Fruit fly (Drosophila melanogaster): ENCODE data around the gene CG31342.

CG31342 gene

DNA sequence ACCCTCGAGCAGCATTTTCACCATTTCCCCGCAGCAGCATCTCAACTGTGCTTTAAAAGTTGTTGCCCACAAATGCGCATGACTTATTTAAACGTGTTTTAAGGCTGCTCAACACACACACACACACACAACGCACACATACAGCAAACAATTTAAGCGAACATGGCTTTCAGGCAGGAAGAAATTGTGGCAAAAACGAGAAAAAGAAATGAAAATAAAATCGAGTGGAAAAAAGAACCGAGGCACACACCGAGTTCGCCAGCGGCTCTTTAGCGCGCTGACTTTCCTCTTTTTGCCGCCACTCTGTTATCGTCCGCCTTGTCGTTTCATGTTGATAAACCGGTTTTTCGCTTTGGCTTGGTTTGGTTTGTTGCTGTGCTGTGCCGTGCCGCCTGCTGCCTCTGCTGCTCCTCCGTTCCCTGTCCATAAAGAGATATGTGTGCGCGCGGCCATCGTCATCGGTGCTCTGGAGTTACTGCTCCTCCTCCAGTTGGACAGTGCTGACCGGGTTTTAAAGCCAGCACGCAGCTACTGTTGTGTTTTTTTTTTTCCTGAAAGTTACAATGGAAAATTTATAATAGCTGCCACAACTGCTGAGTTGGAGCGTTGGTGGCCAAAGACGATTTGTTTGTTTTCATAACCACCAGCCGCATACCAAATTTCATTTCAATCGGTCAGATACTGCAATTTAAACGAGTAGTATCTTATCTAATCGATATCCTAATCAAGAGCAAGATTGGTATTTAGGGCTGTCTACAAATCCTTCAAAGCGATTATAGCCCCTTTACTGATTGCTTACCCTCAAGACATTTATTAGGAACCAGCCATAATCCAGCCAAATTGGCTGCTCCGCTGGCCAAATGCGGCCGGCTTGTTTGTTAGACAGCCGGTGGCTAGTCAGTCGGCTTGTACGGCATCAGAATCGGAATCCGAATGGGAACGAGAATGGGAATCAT, 30.2 kb downstream of the CG31342 start (continued):
- TF ChIP-seq CG9932 (GFP tag; IDR thresholded peaks at IDR 0.05) (0 out of 2 replicates have a peak, but pooled peaks have one; percentile 3), row (GFP tag; IDR thresholded peaks at IDR 0.05) (peak; percentile 73), Xrp1 (GFP tag; IDR thresholded peaks at IDR 0.05) (no peak), Sry-β (GFP tag; optimal IDR thresholded peaks at IDR 0.05) (peak; percentile 91), CG32772 (GFP tag; IDR thresholded peaks at IDR 0.05) (peak; percentile 32; the same call in 1 of the 2 replicates), TFAM (GFP tag; optimal IDR thresholded peaks at IDR 0.05) (no peak), crp (GFP tag; optimal IDR thresholded peaks at IDR 0.05) (no peak), Hr3 (GFP tag; optimal IDR thresholded peaks at IDR 0.05) (no peak), Hr51 (GFP tag; optimal IDR thresholded peaks at IDR 0.05) (no peak), CG15601 (tag; optimal IDR thresholded peaks at IDR 0.05) (no peak), Med (GFP tag) (peak; percentile 82), Nf-YA (GFP tag; IDR thresholded peaks at IDR 0.05) (no peak), CG17829 (tag; optimal IDR thresholded peaks at IDR 0.05) (no peak), CG17328 (GFP tag; IDR thresholded peaks at IDR 0.05) (no peak), CG15073 (GFP tag; optimal IDR thresholded peaks at IDR 0.05) (no peak), CG6854 (GFP tag; optimal IDR thresholded peaks at IDR 0.05) (no peak), CG10431 (GFP tag; optimal IDR thresholded peaks at IDR 0.05) (no peak), CG18764 (GFP tag; optimal IDR thresholded peaks at IDR 0.05) (no peak), CG4820 (GFP tag; optimal IDR thresholded peaks at IDR 0.05) (no peak), hbn (GFP tag; IDR thresholded peaks at IDR 0.05; ENCODE audit: partially characterized antibody) (no peak), CG11696 (GFP tag; IDR thresholded peaks at IDR 0.05) (no peak), kay (GFP tag; optimal IDR thresholded peaks at IDR 0.05) (no peak), Max (GFP tag; optimal IDR thresholded peaks at IDR 0.05) (no peak), run (tag; optimal IDR thresholded peaks at IDR 0.05) (no peak), Doc3 (GFP tag; IDR thresholded peaks at IDR 0.05; ENCODE audit: partially characterized antibody) (no peak), ssp (GFP tag; IDR thresholded peaks at IDR 0.05) (no peak), CG10267 (tag; optimal IDR thresholded peaks at IDR 0.05) (no peak), Bgb (GFP tag; IDR thresholded peaks at IDR 0.05; ENCODE audit: partially characterized antibody) (no peak), CG12236 (GFP tag; optimal IDR thresholded peaks at IDR 0.05) (no peak), Elba2 (GFP tag; optimal IDR thresholded peaks at IDR 0.05) (no peak), pros (GFP tag; optimal IDR thresholded peaks at IDR 0.05) (no peak), Gsc (GFP tag; IDR thresholded peaks at IDR 0.05) (no peak), Mrtf (GFP tag; IDR thresholded peaks at IDR 0.05) (no peak), insv (GFP tag; optimal IDR thresholded peaks at IDR 0.05) (peak in 1 of 2 experiments; percentile 43), BtbVII (GFP tag; optimal IDR thresholded peaks at IDR 0.05) (no peak), sens-2 (GFP tag; IDR thresholded peaks at IDR 0.05) (no peak), caup (GFP tag; optimal IDR thresholded peaks at IDR 0.05; ENCODE audit: severe bottlenecking) (no peak), CG2120 (GFP tag; optimal IDR thresholded peaks at IDR 0.05) (peak; percentile 59), CG34422 (GFP tag; IDR thresholded peaks at IDR 0.05) (peak; percentile 39; the same call in 1 of the 3 replicates), CG34224 (GFP tag; IDR thresholded peaks at IDR 0.05; ENCODE audit: partially characterized antibody) (no peak), gro (GFP tag; optimal IDR thresholded peaks at IDR 0.05) (no peak), Sin3A (optimal IDR thresholded peaks at IDR 0.05) (no peak), CG3995 (GFP tag; optimal IDR thresholded peaks at IDR 0.05) (no peak), peb (GFP tag; IDR thresholded peaks at IDR 0.05) (no peak), zfh1 (GFP tag; IDR thresholded peaks at IDR 0.05) (no peak), maf-S (GFP tag; optimal IDR thresholded peaks at IDR 0.05) (no peak), CG32532 (GFP tag; IDR thresholded peaks at IDR 0.05) (peak; percentile 55), Usf (GFP tag; optimal IDR thresholded peaks at IDR 0.05) (no peak), Dp (GFP tag; optimal IDR thresholded peaks at IDR 0.05) (no peak)
